Fruit fly (Drosophila melanogaster) whole organism, embryonic: ENCODE results near the gene CG14273.

Experiments
- Abd-B ChIP-seq: fragments of 200-800 bp; sonication (Bioruptor generic); optimal IDR thresholded peaks from 2 replicates; lab custom pipeline; 2018; ENCODE audit warnings: missing biosample characterization, mild to moderate bottlenecking, missing genetic modification characterization, moderate library complexity
- CG10321 ChIP-seq: fragments of 200-800 bp; sonication (Bioruptor generic); IDR thresholded peaks from 2 replicates; pipeline ENCODE4 v1.3.6; 2022; ENCODE audit warnings: missing biosample characterization, missing genetic modification characterization
- CG12391 ChIP-seq: fragments of 200-800 bp; sonication (Bioruptor generic); optimal IDR thresholded peaks from 3 replicates; lab custom pipeline; 2018; ENCODE audit warnings: missing biosample characterization, mild to moderate bottlenecking, missing genetic modification characterization, moderate library complexity
- CG14710 ChIP-seq: fragments of 200-800 bp; sonication (Bioruptor generic); optimal IDR thresholded peaks from 3 replicates; lab custom pipeline; 2019; ENCODE audit warnings: missing biosample characterization, mild to moderate bottlenecking, missing genetic modification characterization, moderate library complexity
- CG14860 ChIP-seq: fragments of 200-800 bp; sonication (Bioruptor generic); IDR thresholded peaks from 3 replicates; pipeline ENCODE4 v1.3.6; 2022; ENCODE audit warnings: missing biosample characterization, missing genetic modification characterization; ENCODE audit not compliant: partially characterized antibody
- CG14965 ChIP-seq: fragments of 200-800 bp; sonication (Bioruptor generic); optimal IDR thresholded peaks from 2 replicates; lab custom pipeline; 2016; ENCODE audit warnings: missing biosample characterization, missing genetic modification characterization, borderline replicate concordance
- CG16813 ChIP-seq: fragments of 200-800 bp; sonication (Bioruptor generic); IDR thresholded peaks from 3 replicates; pipeline ENCODE4 v1.3.6; 2022; ENCODE audit warnings: missing biosample characterization, missing genetic modification characterization; ENCODE audit not compliant: partially characterized antibody
- CG2678 ChIP-seq: fragments of 200-800 bp; sonication (Bioruptor generic); optimal IDR thresholded peaks from 3 replicates; lab custom pipeline; 2019; ENCODE audit warnings: missing biosample characterization, mild to moderate bottlenecking, missing genetic modification characterization, moderate library complexity
- CG2712 ChIP-seq: fragments of 200-800 bp; optimal IDR thresholded peaks from 3 replicates; lab custom pipeline; 2019; ENCODE audit warnings: missing biosample characterization, mild to moderate bottlenecking, missing genetic modification characterization, moderate library complexity
- CG30020 ChIP-seq: fragments of 200-800 bp; optimal IDR thresholded peaks from 2 replicates; lab custom pipeline; 2019; ENCODE audit warnings: missing biosample characterization, mild to moderate bottlenecking, missing genetic modification characterization, moderate library complexity
- CG3163 ChIP-seq: fragments of 200-800 bp; sonication (Bioruptor generic); optimal IDR thresholded peaks from 3 replicates; lab custom pipeline; 2016; ENCODE audit warnings: missing biosample characterization, missing genetic modification characterization
- CG3281 ChIP-seq: fragments of 200-800 bp; sonication (Bioruptor generic); optimal IDR thresholded peaks from 3 replicates; lab custom pipeline; 2017; ENCODE audit warnings: missing biosample characterization, mild to moderate bottlenecking, missing genetic modification characterization
- CG42726 ChIP-seq: fragments of 200-800 bp; sonication (Bioruptor generic); IDR thresholded peaks from 2 replicates; pipeline ENCODE4 v1.3.6; 2022; ENCODE audit warnings: missing biosample characterization, missing genetic modification characterization; ENCODE audit not compliant: partially characterized antibody
- CG4617 ChIP-seq: fragments of 200-800 bp; sonication (Bioruptor generic); optimal IDR thresholded peaks from 3 replicates; lab custom pipeline; 2016; ENCODE audit warnings: missing biosample characterization, missing genetic modification characterization, borderline replicate concordance
- CG5953 ChIP-seq: fragments of 200-800 bp; sonication (Bioruptor generic); IDR thresholded peaks from 2 replicates; pipeline ENCODE4 v1.3.6; 2022; ENCODE audit warnings: missing biosample characterization, missing genetic modification characterization
- CG6683 ChIP-seq: fragments of 200-800 bp; sonication (Bioruptor generic); optimal IDR thresholded peaks from 2 replicates; lab custom pipeline; 2017; ENCODE audit warnings: missing biosample characterization, mild to moderate bottlenecking, missing genetic modification characterization, missing genetic modification reagents
- CG6689 ChIP-seq: fragments of 200-800 bp; sonication (Bioruptor generic); IDR thresholded peaks from 2 replicates; pipeline ENCODE4 v1.3.6; 2022; ENCODE audit warnings: missing biosample characterization, missing genetic modification characterization
- CG7556 ChIP-seq: fragments of 200-800 bp; sonication (Bioruptor generic); optimal IDR thresholded peaks from 2 replicates; lab custom pipeline; 2017; ENCODE audit warnings: missing biosample characterization, mild to moderate bottlenecking, missing genetic modification characterization
- CG9727 ChIP-seq: fragments of 200-800 bp; sonication (Bioruptor generic); optimal IDR thresholded peaks from 3 replicates; lab custom pipeline; 2017; ENCODE audit warnings: missing biosample characterization, mild to moderate bottlenecking, missing genetic modification characterization
- CHES-1-like ChIP-seq: fragments of 200-800 bp; sonication (Bioruptor generic); optimal IDR thresholded peaks from 2 replicates; lab custom pipeline; 2016; ENCODE audit warnings: missing biosample characterization, missing genetic modification characterization
- Eip74EF ChIP-seq, 2 experiments: fragments of 200-800 bp in 1 of 2; fragments of >200 bp in 1 of 2; sonication (Bioruptor generic) in 1 of 2; optimal IDR thresholded peaks; 2 replicates each; lab custom pipeline; 2017 to 2019; ENCODE audit warnings: missing biosample characterization in 2 of 2, missing genetic modification characterization in 2 of 2, mild to moderate bottlenecking in 1 of 2, moderate library complexity in 1 of 2
- Fer1 ChIP-seq: fragments of 200-800 bp; sonication (Bioruptor generic); optimal IDR thresholded peaks from 2 replicates; lab custom pipeline; 2017; ENCODE audit warnings: missing biosample characterization, mild to moderate bottlenecking, missing genetic modification characterization
- GATAe ChIP-seq: fragments of 200-800 bp; sonication (Bioruptor generic); conservative IDR thresholded peaks from 2 replicates; pipeline ENCODE4 v1.3.6; 2022; ENCODE audit warnings: missing biosample characterization, missing genetic modification characterization
- Hr51 ChIP-seq, 2 experiments: fragments of 200-800 bp; sonication (Bioruptor generic); optimal IDR thresholded peaks; 2 replicates in 1 of 2; 3 replicates in 1 of 2; lab custom pipeline; 2016 to 2018; ENCODE audit warnings: missing biosample characterization in 2 of 2, missing genetic modification characterization in 2 of 2, mild to moderate bottlenecking in 1 of 2, moderate library complexity in 1 of 2
- Max ChIP-seq: fragments of 200-800 bp; sonication (Bioruptor generic); optimal IDR thresholded peaks from 2 replicates; lab custom pipeline; 2016; ENCODE audit warnings: missing biosample characterization, mild to moderate bottlenecking, missing genetic modification characterization
- NC2α ChIP-seq: fragments of 200-800 bp; sonication (Bioruptor generic); optimal IDR thresholded peaks from 2 replicates; lab custom pipeline; 2016; ENCODE audit warnings: missing biosample characterization, missing genetic modification characterization
- Six4 ChIP-seq: fragments of 200-800 bp; sonication (Bioruptor generic); optimal IDR thresholded peaks from 2 replicates; lab custom pipeline; 2016; ENCODE audit warnings: missing biosample characterization, missing genetic modification characterization
- TFAM ChIP-seq: fragments of 200-800 bp; sonication (Bioruptor generic); optimal IDR thresholded peaks from 2 replicates; lab custom pipeline; 2017; ENCODE audit warnings: missing biosample characterization, missing genetic modification characterization, inconsistent platforms
- ci ChIP-seq: fragments of 200-800 bp; sonication (Bioruptor generic); IDR thresholded peaks from 3 replicates; pipeline ENCODE4 v1.3.6; 2022; ENCODE audit warnings: missing biosample characterization, missing genetic modification characterization
- crol ChIP-seq: fragments of 200-800 bp; sonication (Bioruptor generic); IDR thresholded peaks from 2 replicates; pipeline ENCODE4 v1.3.6; 2022; ENCODE audit warnings: missing biosample characterization, missing genetic modification characterization
- disco-r ChIP-seq: fragments of 200-800 bp; sonication (Bioruptor generic); optimal IDR thresholded peaks from 2 replicates; lab custom pipeline; 2016; ENCODE audit warnings: missing biosample characterization, missing genetic modification characterization
- gro ChIP-seq: fragments of 200-800 bp; sonication (Bioruptor generic); optimal IDR thresholded peaks from 2 replicates; lab custom pipeline; 2016; ENCODE audit warnings: missing biosample characterization, missing genetic modification characterization
- gsb-n ChIP-seq: fragments of 200-800 bp; sonication (Bioruptor generic); optimal IDR thresholded peaks from 3 replicates; lab custom pipeline; 2018; ENCODE audit warnings: missing biosample characterization, mild to moderate bottlenecking, missing genetic modification characterization
- ham ChIP-seq: fragments of 200-800 bp; sonication (Bioruptor generic); IDR thresholded peaks from 2 replicates; pipeline ENCODE4 v1.3.6; 2022; ENCODE audit warnings: missing biosample characterization, missing genetic modification characterization
- ken ChIP-seq: fragments of 200-800 bp; sonication (Bioruptor generic); IDR thresholded peaks from 3 replicates; pipeline ENCODE4 v1.3.6; 2022; ENCODE audit warnings: missing biosample characterization, missing genetic modification characterization
- lov ChIP-seq, 2 experiments: fragments of 200-800 bp in 1 of 2; fragments of >200 bp in 1 of 2; sonication (Bioruptor generic) in 1 of 2; IDR thresholded peaks in 1 of 2; optimal IDR thresholded peaks in 1 of 2; 2 replicates in 1 of 2; 3 replicates in 1 of 2; pipeline versions ENCODE4 v1.3.6 to Lab custom; 2017 to 2022; ENCODE audit warnings: missing biosample characterization in 1 of 2, missing genetic modification characterization in 1 of 2
- mld ChIP-seq: fragments of 200-800 bp; sonication (Bioruptor generic); IDR thresholded peaks from 3 replicates; pipeline ENCODE4 v1.3.6; 2022; ENCODE audit warnings: missing biosample characterization, missing genetic modification characterization; ENCODE audit not compliant: partially characterized antibody
- nau ChIP-seq: fragments of 200-800 bp; sonication (Bioruptor generic); optimal IDR thresholded peaks from 3 replicates; lab custom pipeline; 2017; ENCODE audit warnings: missing biosample characterization, mild to moderate bottlenecking, missing genetic modification characterization, missing genetic modification reagents
- oc ChIP-seq: fragments of 200-800 bp; sonication (Bioruptor generic); optimal IDR thresholded peaks from 2 replicates; lab custom pipeline; 2018; ENCODE audit warnings: missing biosample characterization, mild to moderate bottlenecking, missing genetic modification characterization, moderate library complexity
- p53 ChIP-seq: fragments of 200-800 bp; sonication (Bioruptor generic); optimal IDR thresholded peaks from 2 replicates; lab custom pipeline; 2016; ENCODE audit warnings: missing biosample characterization, missing genetic modification characterization
- pan ChIP-seq, 4 experiments: fragments of >200 bp in 3 of 4; fragments of 200-800 bp in 1 of 4; sonication (Bioruptor generic) in 1 of 4; optimal IDR thresholded peaks in 3 of 4; IDR thresholded peaks in 1 of 4; 2 replicates each; pipeline versions ENCODE4 v1.3.6 to Lab custom; 2017 to 2022; ENCODE audit warnings: missing biosample characterization in 2 of 4, missing genetic modification characterization in 2 of 4, mixed read lengths in 1 of 4
- row ChIP-seq: fragments of 200-800 bp; sonication (Bioruptor generic); IDR thresholded peaks from 3 replicates; pipeline ENCODE4 v1.3.6; 2022; ENCODE audit warnings: missing biosample characterization, missing genetic modification characterization
- scrt ChIP-seq: fragments of 200-800 bp; sonication (Bioruptor generic); optimal IDR thresholded peaks from 2 replicates; lab custom pipeline; 2018; ENCODE audit warnings: missing biosample characterization, mild to moderate bottlenecking, missing genetic modification characterization, moderate library complexity
- so ChIP-seq: fragments of 200-800 bp; sonication (Bioruptor generic); IDR thresholded peaks from 3 replicates; pipeline ENCODE4 v1.3.6; 2022; ENCODE audit warnings: missing biosample characterization, missing genetic modification characterization
- sob ChIP-seq: fragments of 200-800 bp; sonication (Bioruptor generic); IDR thresholded peaks from 2 replicates; pipeline ENCODE4 v1.3.6; 2022; ENCODE audit warnings: missing biosample characterization, missing genetic modification characterization
- vvl ChIP-seq: fragments of 200-800 bp; sonication (Bioruptor generic); IDR thresholded peaks from 2 replicates; pipeline ENCODE4 v1.3.6; 2022; ENCODE audit warnings: missing biosample characterization, missing genetic modification characterization
- zf30C ChIP-seq: fragments of 200-800 bp; sonication (Bioruptor generic); optimal IDR thresholded peaks from 3 replicates; lab custom pipeline; 2018; ENCODE audit warnings: missing biosample characterization, mild to moderate bottlenecking, missing genetic modification characterization

Gene CG14273

DNA sequence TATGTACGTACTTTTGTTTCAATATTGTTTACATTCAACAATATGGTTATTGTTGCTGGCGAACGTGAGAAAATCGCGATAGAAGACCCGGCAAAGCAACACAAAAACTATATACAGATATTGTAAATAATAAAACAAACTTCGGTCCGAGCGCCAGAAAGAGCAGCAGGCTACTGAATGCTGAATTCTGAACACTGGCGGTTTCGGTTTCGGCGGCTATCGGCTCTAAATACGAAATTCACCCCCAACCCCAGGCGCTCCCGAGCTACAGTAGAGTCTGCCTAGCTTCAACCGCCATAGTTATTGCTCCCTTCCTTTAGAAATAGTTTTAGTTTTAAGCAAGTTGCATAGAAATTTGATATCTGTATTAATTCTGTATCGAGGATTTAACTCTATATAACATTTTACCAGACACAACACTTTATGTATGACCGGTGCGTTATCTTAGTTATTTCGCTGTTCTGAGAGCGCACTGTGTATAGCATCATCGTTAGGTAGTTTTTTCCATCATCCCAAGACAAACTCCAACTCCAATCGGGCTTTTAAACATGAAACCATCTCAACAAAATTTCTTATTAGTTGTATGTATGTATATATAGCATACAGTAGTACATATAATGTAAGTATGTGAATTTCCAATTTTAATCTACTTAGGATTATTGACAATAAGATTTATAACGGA lies 19.9 kb downstream of the CG14273 start, which contains the start of gene CG7627 (continued):
- TF ChIP-seq ham (GFP tag; lab: Robert Waterston, UW) (no peak), ken (GFP tag; lab: Robert Waterston, UW) (0 out of 3 replicates have a peak, but pooled peaks have one; percentile 53), CHES-1-like (peak; percentile 84), pan (optimal IDR thresholded peaks at IDR 0.05; lab: Kevin White, UChicago) (no peak), pan (GFP tag; optimal IDR thresholded peaks at IDR 0.05 in 1 of 2, IDR thresholded peaks at IDR 0.05 in 1 of 2) (peak in 1 of 2 experiments; percentile 83), mld (GFP tag; lab: Robert Waterston, UW) (no peak), CG2712 (peak; percentile 79), CG42726 (GFP tag; lab: Robert Waterston, UW) (0 out of 2 replicates have a peak, but pooled peaks have one; percentile 42), ci (GFP tag; lab: Robert Waterston, UW) (peak; percentile 67; the same call in 2 of the 3 replicates), Eip74EF (GFP tag; optimal IDR thresholded peaks at IDR 0.05; lab: Kevin White, UChicago) (peak in 1 of 2 experiments; percentile 41), CG9727 (GFP tag; lab: Kevin White, UChicago) (peak; percentile 82), oc (tag; lab: Kevin White, UChicago) (no peak), CG2678 (tag; lab: Kevin White, UChicago) (peak; percentile 88), nau (GFP tag; lab: Kevin White, UChicago) (peak; percentile 34), CG16813 (GFP tag; lab: Robert Waterston, UW) (no peak), CG10321 (no peak), GATAe (GFP tag; lab: Robert Waterston, UW) (peak; percentile 38; the same call in 1 of the 2 replicates), CG14710 (peak; percentile 51), CG14860 (no peak), CG3281 (peak; percentile 81), NC2α (GFP tag; lab: Kevin White, UChicago) (peak; percentile 12), CG14965 (no peak), zf30C (no peak), Max (GFP tag; lab: Kevin White, UChicago) (peak; percentile 47), so (GFP tag; lab: Robert Waterston, UW) (peak; percentile 74), disco-r (GFP tag; lab: Kevin White, UChicago) (peak; percentile 74), gro (peak; percentile 75), row (peak; percentile 94), p53 (GFP tag; lab: Kevin White, UChicago) (peak; percentile 9), CG30020 (tag; lab: Kevin White, UChicago) (peak; percentile 32), Six4 (GFP tag; lab: Kevin White, UChicago) (peak; percentile 59), Fer1 (GFP tag; lab: Kevin White, UChicago) (peak; percentile 86), CG3163 (GFP tag; lab: Kevin White, UChicago) (peak; percentile 40), Abd-B (GFP tag; lab: Kevin White, UChicago) (peak; percentile 47), vvl (GFP tag; lab: Robert Waterston, UW) (peak; percentile 83), crol (GFP tag; lab: Robert Waterston, UW) (no peak), scrt (GFP tag; lab: Kevin White, UChicago) (peak; percentile 51), lov (optimal IDR thresholded peaks at IDR 0.05; lab: Kevin White, UChicago) (no peak), lov (GFP tag; IDR thresholded peaks at IDR 0.05; lab: Robert Waterston, UW) (peak; percentile 68; the same call in 2 of the 3 replicates), CG4617 (GFP tag; lab: Kevin White, UChicago) (no peak), sob (peak; percentile 64), CG12391 (tag; lab: Kevin White, UChicago) (peak; percentile 77), TFAM (GFP tag; lab: Kevin White, UChicago) (no peak), CG6683 (peak; percentile 63), CG7556 (peak; percentile 85), Hr51 (GFP tag; optimal IDR thresholded peaks at IDR 0.05; lab: Kevin White, UChicago) (peak; percentile 21 to 77), CG5953 (GFP tag; lab: Robert Waterston, UW) (no peak), gsb-n (peak; percentile 19), CG6689 (GFP tag; lab: Robert Waterston, UW) (peak; percentile 75)
